Worm (Caenorhabditis elegans) whole organism, L3 larva: ENCODE measurements around the gene C07A12.2.

ENCODE experiments used
- R02D3.7 ChIP-seq: fragments of 150-350 bp; optimal IDR thresholded peaks from 2 replicates; lab custom pipeline; 2014; ENCODE audit warnings: missing biosample characterization, missing genetic modification characterization
- ZK546.5 ChIP-seq: sonication (generic microtip); optimal IDR thresholded peaks from 2 replicates; lab custom pipeline; 2017; ENCODE audit warnings: missing biosample characterization, missing genetic modification characterization
- aly-2 ChIP-seq: fragments of 150-350 bp; optimal IDR thresholded peaks from 2 replicates; lab custom pipeline; 2014; ENCODE audit warnings: missing biosample characterization, missing genetic modification characterization
- ama-1 ChIP-seq: fragments of 150-350 bp; optimal IDR thresholded peaks from 2 replicates; lab custom pipeline; 2018
- ceh-16 ChIP-seq: sonication (generic microtip); optimal IDR thresholded peaks from 2 replicates; lab custom pipeline; 2017; ENCODE audit warnings: missing biosample characterization, missing genetic modification characterization
- ceh-28 ChIP-seq: fragments of 150-350 bp; optimal IDR thresholded peaks from 2 replicates; lab custom pipeline; 2014; ENCODE audit warnings: missing biosample characterization, missing genetic modification reagents, missing genetic modification characterization
- ceh-82 ChIP-seq: fragments of 150-350 bp; optimal IDR thresholded peaks from 2 replicates; lab custom pipeline; 2014; ENCODE audit warnings: missing biosample characterization, missing genetic modification characterization
- ceh-9 ChIP-seq: sonication (generic microtip); optimal IDR thresholded peaks from 2 replicates; lab custom pipeline; 2018; ENCODE audit warnings: missing biosample characterization, missing genetic modification characterization
- daf-12 ChIP-seq: fragments of 150-350 bp; optimal IDR thresholded peaks from 2 replicates; lab custom pipeline; 2014; ENCODE audit warnings: missing biosample characterization, missing genetic modification reagents, missing genetic modification characterization
- egl-27 ChIP-seq: sonication (generic microtip); optimal IDR thresholded peaks from 4 replicates; lab custom pipeline; 2017; ENCODE audit warnings: missing biosample characterization, missing genetic modification reagents, missing genetic modification characterization
- egl-5 ChIP-seq: fragments of 150-350 bp; optimal IDR thresholded peaks from 2 replicates; lab custom pipeline; 2017; ENCODE audit warnings: missing biosample characterization, missing genetic modification reagents, missing genetic modification characterization, inconsistent platforms
- elt-1 ChIP-seq: fragments of 150-350 bp; optimal IDR thresholded peaks from 2 replicates; lab custom pipeline; 2014; ENCODE audit warnings: missing biosample characterization, missing genetic modification characterization
- elt-2 ChIP-seq: sonication (generic microtip); optimal IDR thresholded peaks from 2 replicates; lab custom pipeline; 2016; ENCODE audit warnings: missing genetic modification reagents, mild to moderate bottlenecking, missing genetic modification characterization, missing compliant biosample characterization
- elt-3 ChIP-seq, 3 experiments: fragments of 150-350 bp in 1 of 3; sonication (generic microtip) in 2 of 3; optimal IDR thresholded peaks; 2 replicates in 2 of 3; 4 replicates in 1 of 3; lab custom pipeline; 2014 to 2017; ENCODE audit warnings: missing biosample characterization in 3 of 3, missing genetic modification characterization in 3 of 3
- eor-1 ChIP-seq, 2 experiments: fragments of 150-350 bp; optimal IDR thresholded peaks; 2 replicates each; lab custom pipeline; 2014 to 2018; ENCODE audit warnings: missing biosample characterization in 2 of 2, missing genetic modification characterization in 2 of 2
- fkh-10 ChIP-seq: sonication (generic microtip); optimal IDR thresholded peaks from 2 replicates; lab custom pipeline; 2017; ENCODE audit warnings: missing biosample characterization, missing genetic modification reagents, missing genetic modification characterization
- fkh-2 ChIP-seq: fragments of 150-350 bp; optimal IDR thresholded peaks from 2 replicates; lab custom pipeline; 2014; ENCODE audit warnings: missing biosample characterization, missing genetic modification reagents, missing genetic modification characterization
- fos-1 ChIP-seq: fragments of 150-350 bp; optimal IDR thresholded peaks from 2 replicates; lab custom pipeline; 2014; ENCODE audit warnings: missing biosample characterization, missing genetic modification characterization
- hmg-11 ChIP-seq: sonication (generic microtip); optimal IDR thresholded peaks from 2 replicates; lab custom pipeline; 2016; ENCODE audit warnings: missing genetic modification characterization, missing compliant biosample characterization
- jun-1 ChIP-seq: fragments of 150-350 bp; optimal IDR thresholded peaks from 2 replicates; lab custom pipeline; 2014; ENCODE audit warnings: missing biosample characterization, missing genetic modification reagents, missing genetic modification characterization
- lin-15B ChIP-seq: fragments of 150-350 bp; optimal IDR thresholded peaks from 2 replicates; lab custom pipeline; 2014; ENCODE audit warnings: missing biosample characterization, missing genetic modification characterization
- lin-39 ChIP-seq: fragments of 150-350 bp; optimal IDR thresholded peaks from 2 replicates; lab custom pipeline; 2018; ENCODE audit warnings: missing biosample characterization, missing genetic modification reagents, missing genetic modification characterization
- lsy-12 ChIP-seq: sonication (generic microtip); optimal IDR thresholded peaks from 2 replicates; lab custom pipeline; 2016; ENCODE audit warnings: mild to moderate bottlenecking, missing genetic modification characterization, missing compliant biosample characterization
- mdl-1 ChIP-seq: fragments of 150-350 bp; optimal IDR thresholded peaks from 2 replicates; lab custom pipeline; 2014; ENCODE audit warnings: missing biosample characterization, missing genetic modification characterization
- mml-1 ChIP-seq: fragments of 150-350 bp; sonication (generic microtip); optimal IDR thresholded peaks from 3 replicates; lab custom pipeline; 2014; ENCODE audit warnings: missing biosample characterization, missing genetic modification characterization
- nfya-1 ChIP-seq: sonication (generic microtip); optimal IDR thresholded peaks from 2 replicates; lab custom pipeline; 2017; ENCODE audit warnings: missing genetic modification characterization, mild to moderate bottlenecking, missing compliant biosample characterization, antibody characterized with exemption, moderate library complexity; ENCODE audit not compliant: insufficient read depth
- nhr-11 ChIP-seq: fragments of 150-350 bp; optimal IDR thresholded peaks from 2 replicates; lab custom pipeline; 2014; ENCODE audit warnings: missing biosample characterization, missing genetic modification characterization
- nhr-12 ChIP-seq: fragments of 150-350 bp; optimal IDR thresholded peaks from 2 replicates; lab custom pipeline; 2014; ENCODE audit warnings: missing biosample characterization, missing genetic modification characterization
- nhr-23 ChIP-seq: fragments of 150-350 bp; optimal IDR thresholded peaks from 2 replicates; lab custom pipeline; 2014; ENCODE audit warnings: missing biosample characterization, missing genetic modification reagents, missing genetic modification characterization
- nhr-237 ChIP-seq: fragments of 150-350 bp; optimal IDR thresholded peaks from 2 replicates; lab custom pipeline; 2014; ENCODE audit warnings: missing biosample characterization, missing genetic modification characterization
- nhr-25 ChIP-seq: sonication (generic microtip); optimal IDR thresholded peaks from 2 replicates; lab custom pipeline; 2017; ENCODE audit warnings: missing biosample characterization, missing genetic modification characterization
- nhr-28 ChIP-seq: fragments of 150-350 bp; optimal IDR thresholded peaks from 2 replicates; lab custom pipeline; 2014; ENCODE audit warnings: missing biosample characterization, missing genetic modification characterization
- nhr-43 ChIP-seq: sonication (generic microtip); optimal IDR thresholded peaks from 2 replicates; lab custom pipeline; 2016; ENCODE audit warnings: mild to moderate bottlenecking, missing genetic modification characterization, missing compliant biosample characterization; ENCODE audit not compliant: poor library complexity, severe bottlenecking
- nhr-67 ChIP-seq: fragments of 150-350 bp; optimal IDR thresholded peaks from 2 replicates; lab custom pipeline; 2014; ENCODE audit warnings: missing biosample characterization, missing genetic modification characterization
- nhr-76 ChIP-seq: fragments of 150-350 bp; sonication (generic microtip); optimal IDR thresholded peaks from 5 replicates; lab custom pipeline; 2014; ENCODE audit warnings: missing biosample characterization, missing genetic modification characterization
- nhr-77 ChIP-seq: fragments of 150-350 bp; optimal IDR thresholded peaks from 2 replicates; lab custom pipeline; 2014; ENCODE audit warnings: missing biosample characterization, missing genetic modification characterization
- pha-4 ChIP-seq: fragments of 150-350 bp; optimal IDR thresholded peaks from 2 replicates; lab custom pipeline; 2014; ENCODE audit warnings: missing biosample characterization, missing genetic modification reagents, missing genetic modification characterization
- pqm-1 ChIP-seq: fragments of 150-350 bp; optimal IDR thresholded peaks from 2 replicates; lab custom pipeline; 2017; ENCODE audit warnings: missing biosample characterization, missing genetic modification characterization, inconsistent platforms
- sea-2 ChIP-seq: fragments of 150-350 bp; sonication (generic microtip); optimal IDR thresholded peaks from 4 replicates; lab custom pipeline; 2014; ENCODE audit warnings: missing biosample characterization, missing genetic modification reagents, missing genetic modification characterization
- skn-1 ChIP-seq: fragments of 150-350 bp; optimal IDR thresholded peaks from 2 replicates; lab custom pipeline; 2014; ENCODE audit warnings: missing biosample characterization, missing genetic modification characterization
- snpc-4 ChIP-seq: fragments of 150-350 bp; optimal IDR thresholded peaks from 2 replicates; lab custom pipeline; 2014; ENCODE audit warnings: missing biosample characterization, missing genetic modification characterization
- tbx-2 ChIP-seq: sonication (generic microtip); optimal IDR thresholded peaks from 2 replicates; lab custom pipeline; 2016; ENCODE audit warnings: mild to moderate bottlenecking, missing genetic modification characterization, missing compliant biosample characterization
- unc-39 ChIP-seq: sonication (generic microtip); optimal IDR thresholded peaks from 4 replicates; lab custom pipeline; 2017; ENCODE audit warnings: missing biosample characterization, missing genetic modification characterization
- unc-62 ChIP-seq: fragments of 150-350 bp; sonication (generic microtip); optimal IDR thresholded peaks from 4 replicates; lab custom pipeline; 2014; ENCODE audit warnings: missing biosample characterization, missing genetic modification reagents, missing genetic modification characterization
- zag-1 ChIP-seq: fragments of 150-350 bp; optimal IDR thresholded peaks from 2 replicates; lab custom pipeline; 2014; ENCODE audit warnings: missing biosample characterization, missing genetic modification characterization
- ztf-11 ChIP-seq: fragments of 150-350 bp; optimal IDR thresholded peaks from 2 replicates; lab custom pipeline; 2014; ENCODE audit warnings: missing biosample characterization, missing genetic modification characterization
- ztf-4 ChIP-seq: fragments of 150-350 bp; optimal IDR thresholded peaks from 2 replicates; lab custom pipeline; 2014; ENCODE audit warnings: missing biosample characterization, missing genetic modification characterization

Gene C07A12.2

ce11 chrX:4521166-4521565 lies 23.5 kb upstream of the C07A12.2 start:
- TF ChIP-seq sea-2 (GFP tag; lab: Kevin White, UChicago) (no peak), nfya-1 (tag; lab: Kevin White, UChicago) (peak; percentile 31)
- TF ChIP-seq, all 47 proteins: peak for 1

ce11 chrX:4521837-4522816 lies 22.5 kb upstream of the C07A12.2 start, which contains the start of gene C07A12.7:
TSS of gene C07A12.7 (minus strand) at chrX:4522144.
- TF ChIP-seq eor-1 (tag; optimal IDR thresholded peaks at IDR 0.05; lab: Kevin White, UChicago) (no peak), ztf-4 (tag; lab: Kevin White, UChicago) (no peak), nhr-77 (tag; lab: Kevin White, UChicago) (no peak), ama-1 (lab: Kevin White, UChicago) (no peak), nhr-76 (tag; lab: Kevin White, UChicago) (no peak), ceh-16 (tag; lab: Kevin White, UChicago) (no peak), mml-1 (tag; lab: Kevin White, UChicago) (no peak), ceh-28 (tag; lab: Kevin White, UChicago) (no peak), lin-15B (tag; lab: Kevin White, UChicago) (no peak), lsy-12 (tag; lab: Kevin White, UChicago) (no peak), elt-1 (tag; lab: Kevin White, UChicago) (peak; percentile 32), jun-1 (tag; lab: Kevin White, UChicago) (no peak), lin-39 (tag; lab: Kevin White, UChicago) (no peak), pha-4 (tag; lab: Kevin White, UChicago) (peak; percentile 76), ztf-11 (tag; lab: Kevin White, UChicago) (no peak), fkh-2 (tag; lab: Kevin White, UChicago) (no peak), zag-1 (no peak), egl-5 (tag; lab: Kevin White, UChicago) (no peak), pqm-1 (no peak), nfya-1 (tag; lab: Kevin White, UChicago) (peak; percentile 62), nhr-25 (tag; lab: Kevin White, UChicago) (peak; percentile 58), nhr-28 (tag; lab: Kevin White, UChicago) (no peak), daf-12 (no peak), hmg-11 (no peak), ZK546.5 (tag; lab: Kevin White, UChicago) (no peak), mdl-1 (tag; lab: Kevin White, UChicago) (no peak), aly-2 (tag; lab: Kevin White, UChicago) (no peak), snpc-4 (tag; lab: Kevin White, UChicago) (no peak), elt-2 (tag; lab: Kevin White, UChicago) (no peak), unc-39 (tag; lab: Kevin White, UChicago) (no peak), nhr-67 (tag; lab: Kevin White, UChicago) (no peak), nhr-12 (tag; lab: Kevin White, UChicago) (no peak), tbx-2 (tag; lab: Kevin White, UChicago) (no peak), elt-3 (tag; optimal IDR thresholded peaks at IDR 0.05; lab: Kevin White, UChicago) (peak in 1 of 3 experiments; percentile 48), sea-2 (GFP tag; lab: Kevin White, UChicago) (no peak), egl-27 (tag; lab: Kevin White, UChicago) (no peak), fos-1 (tag; lab: Kevin White, UChicago) (no peak), unc-62 (GFP tag; lab: Kevin White, UChicago) (no peak), ceh-82 (tag; lab: Kevin White, UChicago) (no peak), nhr-11 (tag; lab: Kevin White, UChicago) (no peak), nhr-43 (tag; lab: Kevin White, UChicago) (peak; percentile 42), nhr-23 (tag; lab: Kevin White, UChicago) (peak; percentile 88), nhr-237 (tag; lab: Kevin White, UChicago) (no peak), R02D3.7 (tag; lab: Kevin White, UChicago) (no peak), fkh-10 (GFP tag; lab: Kevin White, UChicago) (no peak), ceh-9 (tag; lab: Kevin White, UChicago) (no peak), skn-1 (tag; lab: Kevin White, UChicago) (no peak)
